Worm (Caenorhabditis elegans) whole organism, early embryonic: ENCODE data around the gene K08B5.1.

Experiments
- ama-1 ChIP-seq: fragments of 150-350 bp; optimal IDR thresholded peaks from 2 replicates; lab custom pipeline; 2014
- hmg-4 ChIP-seq: fragments of 200-800 bp; sonication (Bioruptor generic); optimal IDR thresholded peaks from 2 replicates; lab custom pipeline; 2018; ENCODE audit warnings: mild to moderate bottlenecking, missing genetic modification characterization, missing compliant biosample characterization
- tbx-11 ChIP-seq: fragments of 200-800 bp; sonication (Bioruptor generic); IDR thresholded peaks from 2 replicates; pipeline ENCODE4 v1.3.6; 2022; ENCODE audit warnings: missing genetic modification characterization, missing compliant biosample characterization
- tbx-37 ChIP-seq: fragments of 200-800 bp; sonication (Bioruptor generic); conservative IDR thresholded peaks from 2 replicates; pipeline ENCODE4 v1.3.6; 2022; ENCODE audit warnings: missing genetic modification reagents, missing genetic modification characterization, missing compliant biosample characterization
- tra-4 ChIP-seq: sonication (generic microtip); optimal IDR thresholded peaks from 2 replicates; lab custom pipeline; 2017; ENCODE audit warnings: missing genetic modification characterization, missing compliant biosample characterization

- TF ChIP-seq ama-1 (lab: Kevin White, UChicago), result no peak
- TF ChIP-seq hmg-4 (GFP tag; lab: Kevin White, UChicago), result peak; percentile 26
- TF ChIP-seq tbx-11 (GFP tag; lab: Robert Waterston, UW), result 0 out of 2 replicates have a peak, but pooled peaks have one; percentile 14
- TF ChIP-seq tbx-37 (GFP tag; lab: Robert Waterston, UW), result peak; percentile 30; the same call in 1 of the 2 replicates
- no peak for TF ChIP-seq tra-4 (tag; lab: Kevin White, UChicago)
Measured at ce11 chrX:16551318-16551717, 6.9 kb upstream of the K08B5.1 start.
